Worm (Caenorhabditis elegans): ENCODE data around the gene M163.8.

ce11 chrX:14435648-14436155 lies 49.2 kb upstream of the M163.8 start:
- TF ChIP-seq mdl-1 (tag; optimal IDR thresholded peaks at IDR 0.05) (no peak), F13H6.1 (tag; optimal IDR thresholded peaks at IDR 0.05) (no peak), elt-3 (tag; optimal IDR thresholded peaks at IDR 0.05) (no peak), sma-9 (GFP tag; optimal IDR thresholded peaks at IDR 0.05) (no peak), sma-9 (tag; optimal IDR thresholded peaks at IDR 0.05) (no peak), nhr-11 (tag; optimal IDR thresholded peaks at IDR 0.05) (no peak), nhr-237 (tag; optimal IDR thresholded peaks at IDR 0.05) (no peak), snpc-4 (tag; optimal IDR thresholded peaks at IDR 0.05) (no peak), aly-2 (tag; optimal IDR thresholded peaks at IDR 0.05) (no peak), zag-1 (tag; optimal IDR thresholded peaks at IDR 0.05) (no peak), peb-1 (tag; optimal IDR thresholded peaks at IDR 0.05) (no peak), nhr-129 (tag; optimal IDR thresholded peaks at IDR 0.05) (no peak), ZK546.5 (tag; optimal IDR thresholded peaks at IDR 0.05) (no peak), lsy-2 (tag; optimal IDR thresholded peaks at IDR 0.05) (no peak), R02D3.7 (tag; optimal IDR thresholded peaks at IDR 0.05) (no peak)
